Fruit fly (Drosophila melanogaster): Measurements from ENCODE around the gene CG14717.

CG14717 gene

DNA sequence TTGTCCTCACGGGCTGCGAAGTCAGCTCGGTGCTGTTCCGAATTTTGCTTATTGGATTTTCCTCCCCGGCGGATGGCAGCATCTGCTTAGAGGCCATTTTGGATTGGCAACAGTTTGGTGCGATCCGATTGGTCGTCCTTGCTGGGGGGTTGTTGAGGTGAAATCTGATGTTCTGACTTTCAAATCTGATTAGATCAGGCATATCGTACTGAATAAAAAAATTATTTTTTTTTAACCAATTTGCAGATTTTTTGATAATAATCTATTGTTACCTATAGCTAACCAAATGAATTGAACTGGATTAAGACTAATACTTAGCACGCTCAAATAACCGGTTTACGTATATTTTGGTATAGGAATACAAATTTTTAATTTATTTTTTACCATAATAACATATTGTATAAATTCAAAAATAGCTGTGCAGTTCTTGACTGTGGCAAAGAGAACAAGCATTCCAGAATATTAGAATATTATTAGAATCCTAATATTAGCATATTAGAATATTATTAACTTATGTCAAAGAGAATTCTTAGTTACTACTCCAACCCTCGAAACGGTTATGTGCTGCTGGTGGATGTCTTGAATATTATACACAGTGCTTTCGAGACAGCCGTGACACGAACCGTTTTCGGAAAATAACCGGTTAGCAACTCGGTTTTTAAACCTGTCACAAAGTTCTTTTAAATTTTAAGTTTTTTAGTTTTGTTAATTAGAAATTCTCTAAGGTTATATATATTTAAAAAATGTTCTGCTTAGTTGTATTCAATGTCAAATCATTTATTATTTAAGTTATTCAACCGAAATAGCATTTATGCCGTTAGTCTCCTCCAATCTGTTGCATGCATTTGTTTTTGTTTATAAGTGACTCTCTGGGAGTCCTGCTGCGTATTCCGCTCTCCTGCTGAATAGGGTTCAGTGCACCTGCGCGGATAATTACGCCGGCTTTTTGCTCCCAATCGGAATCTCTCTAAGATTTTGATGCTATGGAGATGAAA lies 1.7 kb upstream of the CG14717 start, which contains the start of gene Fer3:
Fer3 (minus strand) TSS at position 1 of the 995 bp plus-strand sequence.
- TF ChIP-seq CTCF (optimal IDR thresholded peaks at IDR 0.05) (peak in 1 of 2 experiments; percentile 66), CG8478 (optimal IDR thresholded peaks at IDR 0.05) (no peak)

DNA sequence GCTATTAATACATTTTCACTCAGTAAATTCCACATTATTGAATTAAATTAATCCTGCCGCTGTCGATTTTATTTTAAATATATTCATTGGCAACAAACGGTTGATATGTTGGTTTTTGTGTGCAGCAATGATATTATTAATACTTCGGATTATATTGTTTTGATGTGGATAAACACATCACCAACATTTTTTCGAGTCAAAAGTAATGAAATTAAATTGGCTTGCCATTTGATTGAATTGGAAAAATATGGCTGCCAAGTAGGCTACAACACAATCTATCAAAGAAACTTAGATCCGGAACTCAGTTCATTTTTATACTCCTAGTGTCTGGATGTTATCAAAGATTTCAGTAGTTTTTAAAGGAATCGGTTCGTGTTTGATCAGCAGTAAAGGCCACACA lies 4.0 kb downstream of the CG14717 start, which contains the start of gene CG14718:
CG14718 (plus strand) TSS at position 301 of the 400 bp plus-strand sequence.
- TF ChIP-seq CTCF (optimal IDR thresholded peaks at IDR 0.05), result no peak
- TF ChIP-seq CG8478 (optimal IDR thresholded peaks at IDR 0.05), result no peak

dm6 chr3R:11703730-11704129 lies 7.4 kb downstream of the CG14717 start, which contains the start of gene I-t:
TSS of gene I-t (plus strand) at chr3R:11704030.
- TF ChIP-seq CTCF (optimal IDR thresholded peaks at IDR 0.05), result no peak
- no peak for TF ChIP-seq CG8478 (optimal IDR thresholded peaks at IDR 0.05)

dm6 chr3R:11711376-11711775 lies 15.1 kb downstream of the CG14717 start, which contains the start of gene CG14720:
TSS of gene CG14720 (plus strand) at chr3R:11711676.
- TF ChIP-seq CTCF (optimal IDR thresholded peaks at IDR 0.05), result no peak
- no peak for TF ChIP-seq CG8478 (optimal IDR thresholded peaks at IDR 0.05)

DNA sequence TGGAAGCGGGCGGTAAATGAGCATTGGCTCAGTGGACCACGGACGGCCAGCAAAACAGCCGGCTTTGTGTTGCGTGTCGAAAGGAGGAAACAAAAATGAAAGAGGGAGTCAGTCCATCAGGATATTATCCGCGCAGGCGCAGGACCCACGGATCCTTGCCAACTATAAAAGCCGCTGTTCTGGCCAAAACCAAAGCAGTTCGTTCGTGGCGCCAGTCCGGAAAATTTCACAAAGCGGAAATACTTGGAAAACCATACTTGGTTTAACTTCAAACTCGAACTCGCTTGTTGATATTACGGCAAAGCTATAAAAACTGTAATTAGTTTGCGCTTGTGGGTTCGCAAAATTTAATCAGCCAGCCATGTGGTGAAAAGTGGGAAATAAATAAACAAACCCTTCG lies 25.3 kb downstream of the CG14717 start, which contains the start of gene CG12594:
CG12594 (plus strand) TSS at position 142 of the 400 bp plus-strand sequence.
- TF ChIP-seq CG8478 (optimal IDR thresholded peaks at IDR 0.05) (no peak), CTCF (optimal IDR thresholded peaks at IDR 0.05) (no peak)

DNA sequence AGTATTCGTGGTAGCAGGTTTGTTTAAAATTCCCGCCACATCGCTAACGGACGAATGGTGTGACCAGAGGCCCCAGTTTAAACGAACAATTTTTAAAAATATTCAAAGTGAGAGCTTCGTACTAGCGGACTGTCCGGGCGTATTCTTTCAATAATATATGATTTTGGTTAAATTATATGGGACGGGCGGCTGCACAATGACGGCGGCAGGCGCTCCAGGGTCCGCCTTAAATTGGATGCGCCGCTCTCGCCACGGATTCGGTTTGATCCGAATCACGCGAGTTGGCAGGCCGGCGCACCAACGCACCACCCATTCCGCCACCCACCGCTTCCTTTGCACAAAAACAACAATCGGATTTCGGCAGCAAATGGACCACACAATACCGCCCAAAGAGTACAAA lies 39.0 kb downstream of the CG14717 start, which contains the start of gene CG14721:
CG14721 (plus strand) TSS at position 111 of the 400 bp plus-strand sequence.
- TF ChIP-seq CG8478 (optimal IDR thresholded peaks at IDR 0.05), result no peak
- TF ChIP-seq CTCF (optimal IDR thresholded peaks at IDR 0.05), result no peak

- TF ChIP-seq CG8478 (optimal IDR thresholded peaks at IDR 0.05), result no peak
- no peak for TF ChIP-seq CTCF (optimal IDR thresholded peaks at IDR 0.05)
Observed at dm6 chr3R:11741730-11742203, 45.5 kb downstream of the CG14717 start, which contains the start of the genes Blm and CG14722. TSS of gene Blm (minus strand) at chr3R:11741783. TSS of gene CG14722 (plus strand) at chr3R:11741890.
